Worm (Caenorhabditis elegans) whole organism, dauer: Measurements from ENCODE around the gene AH10.2.

ENCODE experiments used
- unc-62 ChIP-seq: sonication (generic microtip); optimal IDR thresholded peaks from 2 replicates; lab custom pipeline; 2017; ENCODE audit warnings: missing biosample characterization, missing genetic modification reagents, missing genetic modification characterization

AH10.2 gene

DNA sequence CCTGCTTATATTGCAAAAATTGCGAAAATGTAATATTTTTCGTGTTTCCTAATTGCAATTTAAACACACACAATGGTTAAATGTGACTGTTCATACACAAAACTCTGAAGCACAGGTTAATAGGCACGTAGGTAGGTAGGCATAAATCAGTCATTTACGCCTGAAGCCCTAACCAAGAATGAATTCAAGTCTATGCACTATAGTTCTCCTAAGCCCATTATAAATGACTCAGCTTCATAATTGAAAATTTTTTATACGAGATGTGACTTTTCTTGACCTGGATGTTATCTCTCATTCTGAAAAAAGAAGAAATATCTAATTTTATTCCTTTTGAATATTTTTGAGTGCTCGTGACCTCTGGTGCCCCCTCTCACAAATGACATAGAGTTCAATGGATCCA lies 14.7 kb upstream of the AH10.2 start:
- TF ChIP-seq unc-62 (GFP tag; lab: Kevin White, UChicago) = no peak

- no peak for TF ChIP-seq unc-62 (GFP tag; lab: Kevin White, UChicago)
Measured at ce11 chrV:14143634-14144033, 12.9 kb upstream of the AH10.2 start.

DNA sequence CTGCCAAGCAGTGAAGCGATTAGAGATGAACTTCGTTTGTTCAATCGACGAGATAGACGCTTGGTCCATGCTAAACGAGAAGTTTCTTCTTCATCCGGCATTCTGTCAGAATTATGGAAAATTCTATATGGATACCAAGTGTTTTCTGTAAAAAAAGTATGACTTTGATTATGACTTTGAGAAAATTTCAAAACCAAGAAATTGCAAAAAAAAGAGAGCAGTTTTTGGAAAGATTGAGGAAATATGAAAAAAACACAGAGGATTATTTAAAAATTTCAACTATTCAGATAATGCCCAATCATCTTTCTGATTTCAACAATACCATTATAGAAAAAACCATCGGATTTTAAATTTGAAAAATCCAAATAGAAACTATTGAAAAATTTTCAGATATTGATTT lies 11.3 kb upstream of the AH10.2 start, which contains the start of gene par-1:
par-1 (minus strand) TSS at position 101 of the 400 bp plus-strand sequence.
- no peak for TF ChIP-seq unc-62 (GFP tag; lab: Kevin White, UChicago)

DNA sequence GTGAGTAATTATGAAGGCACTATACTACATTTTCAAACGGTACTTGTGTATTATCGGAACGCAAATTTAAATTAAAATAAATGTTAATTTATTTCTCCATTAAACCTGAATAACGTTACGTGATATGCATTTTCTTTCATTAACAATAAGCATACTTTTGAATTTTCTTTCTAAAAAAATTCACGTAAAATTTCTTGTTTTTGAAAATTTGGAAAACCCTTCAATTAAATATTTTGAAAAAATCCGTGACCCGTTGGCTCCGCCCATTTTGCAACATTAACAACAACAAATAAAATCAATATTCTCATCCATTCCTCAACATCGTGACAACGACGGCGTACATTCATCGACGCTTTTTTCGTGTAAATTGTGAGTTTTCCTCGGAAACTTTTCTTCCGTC lies 10.4 kb upstream of the AH10.2 start, which contains the start of gene acs-10:
acs-10 (plus strand) TSS at position 301 of the 400 bp plus-strand sequence.
- no peak for TF ChIP-seq unc-62 (GFP tag; lab: Kevin White, UChicago)

DNA sequence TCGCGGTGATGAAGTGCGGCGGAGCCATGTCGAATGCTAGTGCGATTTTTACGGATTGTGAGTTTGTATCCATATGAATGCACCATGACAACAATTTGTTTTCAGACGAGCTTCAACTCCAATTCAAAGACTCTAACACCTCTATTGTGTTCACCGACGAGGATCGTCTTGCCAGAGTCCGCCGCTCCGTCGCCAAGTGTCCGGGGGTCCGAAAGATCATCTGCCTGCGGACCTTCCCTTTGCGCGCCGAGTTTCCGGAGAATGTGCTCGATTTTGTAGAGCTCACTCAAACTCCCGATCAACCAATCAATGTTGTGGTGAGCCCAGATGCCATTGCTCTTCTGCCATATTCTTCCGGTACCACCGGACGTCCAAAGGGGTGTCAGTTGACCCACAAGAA lies 9.5 kb upstream of the AH10.2 start:
- no peak for TF ChIP-seq unc-62 (GFP tag; lab: Kevin White, UChicago)

- TF ChIP-seq unc-62 (GFP tag; lab: Kevin White, UChicago) = no peak
Measured at ce11 chrV:14149125-14149524, 7.4 kb upstream of the AH10.2 start.

ce11 chrV:14150966-14151365 lies 5.6 kb upstream of the AH10.2 start:
- TF ChIP-seq unc-62 (GFP tag; lab: Kevin White, UChicago) = no peak

DNA sequence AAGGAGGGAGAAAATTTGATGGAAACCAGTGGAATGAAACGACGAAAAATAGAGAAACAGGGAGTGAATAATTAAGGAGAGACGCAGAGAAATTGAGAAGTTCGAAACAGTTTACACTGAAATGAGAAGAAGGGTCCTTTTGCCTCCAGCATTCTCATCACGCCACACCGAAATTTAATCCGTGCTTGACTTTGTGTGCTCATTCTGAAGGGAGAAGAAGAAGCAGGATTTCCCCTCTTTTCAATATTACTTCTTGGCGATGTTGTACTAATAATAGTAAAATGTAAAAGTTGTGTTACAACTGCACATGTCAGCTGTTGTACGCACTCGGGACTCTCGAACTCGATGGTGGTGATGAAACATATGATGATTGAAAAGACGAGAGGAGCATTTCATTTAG lies 3.0 kb upstream of the AH10.2 start:
- TF ChIP-seq unc-62 (GFP tag; lab: Kevin White, UChicago) = no peak

DNA sequence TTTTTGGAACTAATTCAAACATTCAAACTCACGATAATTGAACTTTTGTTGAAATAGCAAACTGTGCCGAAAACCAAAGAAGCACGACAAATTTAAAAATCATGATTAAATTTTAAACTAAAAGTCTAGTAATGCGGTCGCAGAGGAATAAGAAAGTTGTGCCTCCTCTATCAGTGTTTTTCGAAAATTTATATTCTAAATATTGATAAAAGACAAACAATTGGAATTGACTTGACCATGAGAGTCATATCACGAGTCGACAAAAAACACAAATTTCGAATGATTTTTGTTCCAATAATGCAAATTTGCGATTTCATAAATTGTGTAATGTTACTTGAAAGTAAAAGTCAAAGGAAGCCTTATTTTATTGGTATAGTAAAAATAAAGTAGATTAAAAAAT lies 4.1 kb downstream of the AH10.2 start, which contains the start of gene cest-1.2:
cest-1.2 (minus strand) TSS at position 165 of the 400 bp plus-strand sequence.
- TF ChIP-seq unc-62 (GFP tag; lab: Kevin White, UChicago) = no peak

DNA sequence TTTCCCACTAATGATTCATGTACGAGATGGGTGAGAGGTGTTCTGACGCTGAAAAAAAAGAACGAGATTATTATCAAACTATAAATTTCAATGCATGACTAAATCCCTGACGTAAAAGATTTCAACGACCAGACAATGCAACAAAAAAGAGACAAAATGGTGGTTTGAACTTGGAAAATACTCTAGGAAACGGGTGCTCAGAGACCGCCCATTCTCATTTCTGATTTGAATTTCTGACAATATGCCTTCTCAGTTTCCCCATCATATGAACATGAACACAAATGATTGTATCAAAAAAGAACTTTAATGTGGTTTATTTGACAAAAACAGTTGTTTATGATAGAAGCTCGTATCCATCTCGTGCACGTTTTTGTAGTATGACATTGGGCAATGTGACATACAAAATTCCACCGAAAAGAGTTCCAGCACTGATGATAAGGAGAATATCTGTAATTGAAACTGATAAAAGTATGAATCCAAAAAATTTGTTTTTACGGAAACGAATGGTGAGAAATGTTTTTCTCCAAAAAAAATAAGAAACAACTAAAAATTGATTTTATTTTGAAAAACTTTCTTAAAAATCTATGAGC lies 6.5 kb downstream of the AH10.2 start, which contains the start of gene srd-26:
srd-26 (minus strand) TSS at position 51 of the 590 bp plus-strand sequence.
- TF ChIP-seq unc-62 (GFP tag; lab: Kevin White, UChicago) = no peak

DNA sequence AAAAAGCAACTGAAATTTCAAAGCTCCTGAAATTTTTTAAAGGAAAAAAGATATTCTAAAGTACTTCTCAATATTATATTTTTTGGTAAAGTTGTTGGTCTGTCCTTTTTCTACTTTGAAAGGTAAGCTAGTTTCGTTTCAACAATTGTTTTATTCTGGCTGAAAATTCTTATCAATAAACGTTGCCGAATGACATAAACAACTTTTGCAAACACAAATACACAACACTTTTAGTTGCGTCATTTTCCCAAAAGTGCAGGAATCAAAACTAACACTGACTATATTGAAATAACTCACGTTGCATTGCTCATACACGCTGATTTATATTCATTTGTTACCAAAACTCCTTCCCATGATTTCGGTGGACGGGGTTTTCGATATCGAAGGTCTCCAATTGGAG lies 9.2 kb downstream of the AH10.2 start:
- TF ChIP-seq unc-62 (GFP tag; lab: Kevin White, UChicago) = no peak

- no peak for TF ChIP-seq unc-62 (GFP tag; lab: Kevin White, UChicago)
Measured at ce11 chrV:14166630-14167029, 10.1 kb downstream of the AH10.2 start, which contains the start of gene cest-1.1. Gene cest-1.1 (minus strand): TSS chrV:14166730.

ce11 chrV:14167629-14168028 lies 11.1 kb downstream of the AH10.2 start, which contains the start of gene ocam-1:
Gene ocam-1 (minus strand): TSS chrV:14167729.
- TF ChIP-seq unc-62 (GFP tag; lab: Kevin White, UChicago) = no peak

DNA sequence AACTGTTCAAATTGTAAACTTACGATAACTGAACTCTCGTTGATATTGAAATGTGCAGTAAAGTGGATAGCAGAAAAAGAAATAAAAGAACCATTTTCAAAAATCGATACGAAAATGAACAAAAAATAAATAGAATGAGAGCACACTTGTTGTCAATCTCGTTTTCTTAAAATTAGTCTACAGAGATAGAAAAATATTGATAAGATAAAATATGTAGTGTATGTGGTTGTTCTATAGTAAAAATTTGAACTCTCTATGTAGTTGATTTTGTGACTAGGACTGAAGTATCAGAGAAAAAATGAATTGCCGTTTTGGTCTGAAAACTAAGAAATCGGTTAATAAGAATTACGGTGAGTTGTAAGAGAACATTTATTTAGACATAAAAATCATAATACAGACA lies 14.7 kb downstream of the AH10.2 start, which contains the start of gene cest-2.1:
cest-2.1 (minus strand) TSS at position 198 of the 400 bp plus-strand sequence.
- no peak for TF ChIP-seq unc-62 (GFP tag; lab: Kevin White, UChicago)

- no peak for TF ChIP-seq unc-62 (GFP tag; lab: Kevin White, UChicago)
Measured at ce11 chrV:14175216-14175615, 18.6 kb downstream of the AH10.2 start, which contains the start of gene cest-2.2. Gene cest-2.2 (minus strand): TSS chrV:14175355.

DNA sequence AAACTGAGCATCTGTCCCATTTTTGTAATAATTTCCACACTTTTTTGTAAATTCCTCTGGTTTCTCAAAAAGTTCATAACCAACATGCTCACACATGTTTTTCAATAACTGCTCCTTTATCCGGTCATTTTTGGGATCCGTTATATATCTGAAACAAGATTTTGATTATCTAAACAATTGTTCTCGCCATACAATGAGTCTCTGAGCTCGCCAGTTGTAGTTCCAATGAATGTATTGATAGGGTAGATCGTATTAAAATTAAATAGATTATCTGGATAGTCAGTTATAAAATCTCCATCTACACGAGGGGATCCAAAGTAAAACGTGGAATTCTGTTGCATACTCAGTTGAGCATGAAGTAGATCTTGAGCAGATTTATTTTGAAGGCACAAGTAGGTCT lies 20.0 kb downstream of the AH10.2 start:
- TF ChIP-seq unc-62 (GFP tag; lab: Kevin White, UChicago) = no peak

DNA sequence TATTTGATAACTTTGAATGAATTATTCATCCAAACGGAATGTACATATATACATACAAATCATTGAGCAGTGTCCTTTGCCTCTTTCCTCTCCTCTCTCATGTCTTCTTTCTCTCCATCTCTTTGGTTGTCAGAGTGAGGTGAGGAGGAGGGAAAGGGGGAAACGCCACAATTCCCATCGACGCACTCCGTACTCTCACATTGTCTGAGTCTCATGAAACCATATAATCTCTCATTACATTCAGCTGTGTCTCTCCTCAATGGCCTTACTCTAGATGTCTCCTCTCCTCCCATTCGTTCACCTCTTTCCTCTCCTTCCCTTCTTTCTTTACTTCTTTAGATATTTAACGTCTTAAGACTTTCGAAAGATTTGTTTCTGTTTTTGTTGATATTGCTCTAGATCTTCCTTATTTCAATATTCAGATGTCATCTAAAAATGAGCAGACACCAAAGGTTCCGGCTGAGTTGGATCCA lies 21.1 kb downstream of the AH10.2 start, which contains the start of gene ceh-74:
ceh-74 (plus strand) TSS at position 423 of the 473 bp plus-strand sequence.
- TF ChIP-seq unc-62 (GFP tag; lab: Kevin White, UChicago) = no peak
